Fruit fly (Drosophila melanogaster): ENCODE results near the gene Ripalpha.

Gene Ripalpha

DNA sequence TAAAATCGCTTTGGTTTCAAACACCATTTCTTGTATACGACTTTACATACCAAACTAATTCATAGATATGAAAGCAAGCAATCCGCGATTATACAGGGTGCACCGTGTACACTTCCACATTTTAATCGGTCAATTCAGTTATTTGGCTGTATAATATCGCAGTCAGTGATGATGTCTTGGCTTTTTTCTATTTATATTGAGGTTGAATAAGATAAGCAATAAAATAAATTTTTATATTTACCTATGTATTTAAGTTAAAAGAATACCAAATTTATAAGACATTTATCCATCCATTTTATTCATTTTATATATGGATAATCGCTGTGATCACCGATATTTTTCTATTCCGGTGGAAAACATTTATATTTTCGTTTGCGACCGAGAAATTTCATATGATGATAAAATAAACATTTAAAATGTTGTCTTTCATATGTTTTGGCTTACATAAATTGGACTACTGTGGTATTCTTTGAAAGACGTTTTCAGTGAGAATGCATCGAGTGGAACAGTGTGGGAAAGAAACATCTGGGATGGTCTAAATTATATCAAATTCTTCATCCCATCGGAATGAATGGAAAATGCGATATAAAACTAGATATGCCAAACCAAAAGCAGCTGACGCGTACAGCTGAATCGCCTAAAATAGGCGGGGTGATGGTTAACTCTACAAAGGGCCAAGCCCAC, 26.1 kb upstream of the Ripalpha start, which contains the start of gene CG5708:
TSS of gene CG5708 (minus strand) at position 85 of the 684 bp plus-strand sequence.
- no peak for TF ChIP-seq pan (optimal IDR thresholded peaks at IDR 0.05)
- no peak for TF ChIP-seq EcR (GFP tag; optimal IDR thresholded peaks at IDR 0.05)
- TF ChIP-seq CG8478 (optimal IDR thresholded peaks at IDR 0.05): no peak
- TF ChIP-seq psq (optimal IDR thresholded peaks at IDR 0.05): no peak
- TF ChIP-seq usp (GFP tag; optimal IDR thresholded peaks at IDR 0.05): no peak
- TF ChIP-seq Dll (optimal IDR thresholded peaks at IDR 0.05): no peak

DNA sequence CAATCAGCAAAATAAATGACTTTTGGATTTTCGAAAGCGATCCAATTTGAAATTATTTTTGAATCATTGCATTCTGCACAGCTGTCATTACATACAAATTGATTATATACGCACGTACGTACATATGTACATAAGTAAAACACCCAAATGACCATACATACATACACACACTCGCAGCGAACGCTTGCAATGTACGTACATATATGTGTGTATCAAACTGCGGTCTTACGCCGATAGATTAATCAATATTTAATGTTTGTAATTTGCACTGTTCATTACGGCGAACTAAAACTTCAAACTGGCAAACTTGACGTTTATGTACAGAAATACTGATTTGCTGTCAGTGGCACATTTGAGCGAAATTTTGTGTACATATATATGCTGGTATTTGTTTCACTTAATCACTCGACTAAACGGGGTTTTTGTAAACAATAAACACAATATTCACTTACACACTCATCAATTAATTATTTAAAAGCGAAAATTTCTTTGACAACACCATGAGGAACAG, 25.5 kb upstream of the Ripalpha start:
- TF ChIP-seq pan (optimal IDR thresholded peaks at IDR 0.05) (no peak), psq (optimal IDR thresholded peaks at IDR 0.05) (no peak), usp (GFP tag; optimal IDR thresholded peaks at IDR 0.05) (no peak), Dll (optimal IDR thresholded peaks at IDR 0.05) (no peak), EcR (GFP tag; optimal IDR thresholded peaks at IDR 0.05) (no peak), CG8478 (optimal IDR thresholded peaks at IDR 0.05) (no peak)

DNA sequence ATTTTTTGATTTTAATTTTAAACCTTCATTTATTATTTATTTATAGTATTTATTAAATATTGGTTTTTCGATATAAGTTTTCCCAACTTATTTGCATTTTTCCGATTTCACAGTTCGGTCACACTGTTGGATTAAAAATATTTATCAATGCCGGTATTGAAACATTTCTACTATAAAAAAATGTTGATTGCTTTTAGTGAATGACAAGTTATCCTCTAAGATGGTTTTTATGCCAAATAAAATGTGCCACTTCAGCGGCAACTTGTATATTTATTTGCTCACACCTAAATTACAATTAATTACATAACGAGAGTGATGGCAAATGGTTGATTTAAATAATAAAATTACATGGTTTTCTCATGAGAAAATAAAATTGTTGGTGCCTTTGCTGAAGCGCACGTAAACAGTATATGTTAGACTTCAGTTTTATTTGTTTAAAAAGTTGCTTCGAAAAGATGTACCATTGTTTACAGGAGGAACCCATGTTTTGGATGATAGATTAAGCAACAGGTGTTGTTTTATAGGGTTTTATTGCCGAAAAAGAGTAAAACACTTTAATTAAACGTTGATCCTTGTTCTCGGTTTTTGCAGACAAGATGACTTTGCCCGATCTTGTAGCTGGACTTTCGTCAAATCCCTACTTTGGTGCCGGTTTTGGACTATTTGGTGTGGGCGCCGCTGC, 21.9 kb upstream of the Ripalpha start, which contains the start of gene Bcs1:
TSS of gene Bcs1 (plus strand) at position 108 of the 682 bp plus-strand sequence.
- TF ChIP-seq pan (optimal IDR thresholded peaks at IDR 0.05) (no peak), EcR (GFP tag; optimal IDR thresholded peaks at IDR 0.05) (no peak), CG8478 (optimal IDR thresholded peaks at IDR 0.05) (no peak), Dll (optimal IDR thresholded peaks at IDR 0.05) (no peak), psq (optimal IDR thresholded peaks at IDR 0.05) (no peak), usp (GFP tag; optimal IDR thresholded peaks at IDR 0.05) (no peak)

DNA sequence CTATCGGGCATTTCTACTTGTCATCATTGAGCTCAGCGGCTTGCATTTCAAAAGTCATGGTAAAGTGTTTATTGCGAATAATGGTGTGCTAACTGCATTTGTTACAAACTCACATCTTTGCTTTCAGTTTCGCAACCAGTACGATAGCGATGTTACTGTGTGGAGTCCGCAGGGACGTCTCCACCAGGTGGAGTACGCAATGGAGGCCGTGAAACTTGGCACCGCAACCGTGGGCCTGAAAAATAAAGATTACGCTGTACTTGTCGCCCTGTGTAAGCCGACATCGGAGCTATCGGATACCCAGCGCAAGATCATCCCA, 20.6 kb upstream of the Ripalpha start:
- no peak for TF ChIP-seq pan (optimal IDR thresholded peaks at IDR 0.05)
- no peak for TF ChIP-seq usp (GFP tag; optimal IDR thresholded peaks at IDR 0.05)
- no peak for TF ChIP-seq EcR (GFP tag; optimal IDR thresholded peaks at IDR 0.05)
- TF ChIP-seq Dll (optimal IDR thresholded peaks at IDR 0.05): no peak
- TF ChIP-seq CG8478 (optimal IDR thresholded peaks at IDR 0.05): no peak
- no peak for TF ChIP-seq psq (optimal IDR thresholded peaks at IDR 0.05)

DNA sequence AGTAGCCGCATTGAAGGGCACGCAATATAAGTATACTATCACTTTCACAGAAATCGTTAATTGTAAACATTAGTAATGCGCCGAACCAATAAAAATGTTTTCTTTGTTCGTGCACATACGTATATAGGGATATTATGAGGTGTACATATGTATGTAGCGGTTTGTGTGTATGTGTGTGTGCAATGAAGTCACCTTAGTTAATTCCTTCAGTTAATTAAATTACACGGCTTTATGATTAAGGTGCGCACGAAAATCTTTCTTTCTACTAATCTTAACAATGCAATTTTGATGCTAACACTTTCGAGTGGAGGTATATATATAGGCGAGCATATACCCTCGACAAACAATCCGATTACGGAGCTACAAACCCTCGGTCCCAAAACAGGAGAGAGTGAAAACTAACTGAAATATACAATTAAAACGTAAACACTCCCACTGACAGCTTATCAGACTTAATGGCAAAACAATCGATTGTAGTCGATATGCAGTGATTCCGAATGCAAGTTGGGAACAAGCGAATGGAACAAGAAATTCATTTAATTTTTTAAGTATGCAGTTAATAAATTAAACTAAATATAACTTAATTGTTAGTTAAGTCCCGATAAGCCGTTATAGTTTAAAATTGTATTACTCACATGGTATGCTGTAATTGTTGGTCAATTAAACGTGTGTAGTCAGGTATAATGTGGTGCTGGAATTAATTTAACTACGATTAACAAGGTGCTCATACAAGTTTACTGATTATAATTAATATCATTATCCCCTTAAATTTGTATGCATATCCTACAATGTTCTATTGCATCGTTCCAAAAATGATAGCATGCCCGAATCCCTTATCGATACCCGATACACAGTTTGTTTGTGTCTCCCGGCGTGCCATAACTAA, 20.0 kb upstream of the Ripalpha start, which contains the start of the genes Npc1a and Prosalpha6:
TSS of gene Npc1a (minus strand) at position 716 of the 886 bp plus-strand sequence.
TSS of gene Prosalpha6 (plus strand) at position 851 of the 886 bp plus-strand sequence.
- TF ChIP-seq pan (optimal IDR thresholded peaks at IDR 0.05) (no peak), EcR (GFP tag; optimal IDR thresholded peaks at IDR 0.05) (no peak), psq (optimal IDR thresholded peaks at IDR 0.05) (no peak), CG8478 (optimal IDR thresholded peaks at IDR 0.05) (no peak), Dll (optimal IDR thresholded peaks at IDR 0.05) (no peak), usp (GFP tag; optimal IDR thresholded peaks at IDR 0.05) (no peak)

DNA sequence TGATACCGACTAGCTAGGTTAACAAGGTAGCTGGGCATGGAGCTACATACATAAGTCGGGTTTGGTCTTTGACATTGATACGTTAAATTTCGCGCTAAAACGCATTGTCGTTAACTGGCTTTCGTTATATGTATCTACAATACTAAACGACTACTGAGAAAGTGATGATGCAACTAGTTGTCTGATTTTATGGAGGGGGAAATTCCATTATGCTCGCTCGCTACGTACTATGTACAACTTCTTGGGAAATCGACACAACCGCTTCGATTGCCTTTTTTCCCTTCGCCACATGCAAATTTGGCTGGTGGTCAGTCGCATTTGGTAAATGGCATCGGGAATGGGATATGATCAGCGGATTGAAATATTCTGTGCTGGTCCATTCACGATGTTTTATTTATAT, 19.2 kb upstream of the Ripalpha start:
- TF ChIP-seq EcR (GFP tag; optimal IDR thresholded peaks at IDR 0.05) (no peak), Dll (optimal IDR thresholded peaks at IDR 0.05) (no peak), psq (optimal IDR thresholded peaks at IDR 0.05) (no peak), CG8478 (optimal IDR thresholded peaks at IDR 0.05) (no peak), usp (GFP tag; optimal IDR thresholded peaks at IDR 0.05) (no peak), pan (optimal IDR thresholded peaks at IDR 0.05) (no peak)

DNA sequence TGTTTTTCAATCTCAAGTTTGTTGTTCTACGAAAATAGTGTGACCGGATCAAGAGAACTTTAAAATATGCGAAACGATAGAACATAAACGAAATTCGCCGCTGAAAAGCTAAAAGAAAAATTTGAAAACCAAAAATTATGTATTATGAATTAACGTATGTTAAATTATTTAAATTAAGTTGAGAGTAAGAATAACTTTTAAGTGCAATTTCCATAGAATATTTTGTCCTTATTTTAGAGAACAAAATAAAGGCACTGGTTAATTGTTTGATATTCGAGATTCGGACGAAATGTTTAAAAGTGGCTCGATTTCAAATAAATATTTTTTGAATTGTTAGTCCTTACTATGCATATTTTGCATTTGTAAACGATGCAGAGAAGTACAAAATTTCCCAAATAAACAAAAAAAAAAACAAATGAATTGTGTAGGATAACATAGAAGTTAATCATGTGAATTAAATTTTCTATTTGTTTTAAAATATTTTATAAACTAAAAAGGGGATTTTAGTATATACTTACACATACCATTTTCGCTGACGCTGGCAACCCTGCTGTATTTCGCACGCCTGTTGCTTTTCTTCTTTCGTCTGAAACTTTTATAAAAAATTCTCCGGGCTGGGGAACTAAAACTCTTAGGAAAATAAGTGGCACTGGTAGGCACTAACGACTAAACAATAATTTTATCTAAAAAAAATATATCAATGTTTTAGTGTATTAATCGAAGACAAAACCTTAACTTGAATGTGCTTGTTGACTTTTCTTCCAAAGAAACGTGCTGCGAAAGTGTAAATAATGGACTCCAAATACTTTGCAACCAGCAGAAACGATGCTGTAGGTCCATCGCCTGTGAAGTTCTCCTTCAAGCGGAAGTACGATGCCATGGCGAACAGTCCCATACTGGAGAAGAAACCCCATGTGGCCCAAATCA, 10.1 kb upstream of the Ripalpha start, which contains the start of the genes CG5727 and ath:
TSS of gene CG5727 (minus strand) at position 51 of the 927 bp plus-strand sequence.
TSS of gene ath (plus strand) at position 513 of the 927 bp plus-strand sequence.
- no peak for TF ChIP-seq Dll (optimal IDR thresholded peaks at IDR 0.05)
- TF ChIP-seq usp (GFP tag; optimal IDR thresholded peaks at IDR 0.05): no peak
- no peak for TF ChIP-seq EcR (GFP tag; optimal IDR thresholded peaks at IDR 0.05)
- no peak for TF ChIP-seq CG8478 (optimal IDR thresholded peaks at IDR 0.05)
- no peak for TF ChIP-seq psq (optimal IDR thresholded peaks at IDR 0.05)
- no peak for TF ChIP-seq pan (optimal IDR thresholded peaks at IDR 0.05)

DNA sequence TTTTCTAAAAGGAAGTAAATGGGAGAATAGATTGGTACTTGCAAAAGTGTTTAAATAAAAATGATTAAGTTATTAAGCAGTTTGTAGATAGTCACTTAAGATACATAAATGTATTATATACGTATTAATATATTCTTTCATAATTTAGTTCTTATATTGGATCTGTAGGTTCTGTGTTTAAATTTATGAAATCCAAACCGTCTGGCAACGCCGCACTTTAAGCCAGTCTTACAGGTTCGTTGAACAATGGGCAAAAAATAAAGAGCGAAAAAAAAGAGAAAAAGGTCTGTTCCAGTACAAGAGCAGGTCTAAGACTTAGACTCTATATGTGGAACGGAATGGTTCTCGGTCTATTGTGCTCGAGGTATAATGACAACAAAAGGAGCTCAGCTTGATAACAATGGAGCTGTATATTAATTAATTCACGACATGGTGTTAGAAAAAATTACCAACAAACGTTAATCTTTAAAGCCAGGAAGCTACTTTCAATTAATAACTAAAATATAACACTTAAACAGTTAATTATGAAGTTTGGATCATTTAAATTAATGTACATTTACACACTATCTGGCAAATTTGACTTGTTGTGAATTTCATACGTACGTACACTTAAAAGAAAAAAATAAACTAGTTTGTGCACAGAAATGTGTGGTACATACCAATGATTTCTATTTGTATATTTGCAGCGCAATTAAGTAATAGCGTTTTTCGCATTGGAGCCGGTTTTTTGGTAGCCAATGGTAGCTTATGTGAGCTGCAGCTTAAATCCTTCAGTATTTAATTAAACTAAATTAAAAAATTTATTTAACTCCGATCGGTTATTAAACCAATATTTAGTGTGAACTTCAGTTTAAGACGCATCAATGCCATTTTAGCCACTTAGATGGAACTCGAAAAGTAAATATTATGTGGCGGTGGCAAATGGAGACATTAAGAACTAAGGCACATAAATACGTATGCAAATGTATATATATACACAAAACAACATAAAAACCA, 8.3 kb upstream of the Ripalpha start, which contains the start of gene CG5731:
TSS of gene CG5731 (minus strand) at position 946 of the 996 bp plus-strand sequence.
- TF ChIP-seq psq (optimal IDR thresholded peaks at IDR 0.05): no peak

DNA sequence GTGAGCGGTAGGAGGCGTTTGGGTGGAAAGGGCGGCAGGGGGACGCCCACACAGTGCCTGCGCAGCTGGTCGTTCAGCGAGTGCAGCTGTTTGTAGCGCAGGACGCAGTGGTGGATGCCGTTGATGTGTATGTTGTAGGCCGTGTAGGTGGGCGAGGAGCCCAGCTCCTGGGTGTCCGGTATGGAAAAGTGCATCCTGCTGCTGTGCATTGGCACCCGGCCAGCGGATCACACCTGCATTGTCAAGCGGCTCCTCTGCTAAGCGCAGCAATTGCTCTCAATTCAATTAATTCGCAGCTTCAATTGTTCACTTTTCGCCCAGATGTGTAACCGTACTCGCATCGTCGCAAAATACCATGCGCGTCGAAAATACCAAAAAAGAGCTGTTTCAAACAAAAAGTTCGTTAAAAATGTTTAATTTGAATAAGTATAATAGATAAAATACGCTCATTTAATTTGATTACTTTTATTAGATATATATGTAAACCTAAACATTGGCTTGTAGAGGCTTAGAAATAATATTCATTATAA, 5.9 kb upstream of the Ripalpha start, which contains the start of gene Snx17:
TSS of gene Snx17 (minus strand) at position 329 of the 530 bp plus-strand sequence.
- no peak for TF ChIP-seq usp (GFP tag; optimal IDR thresholded peaks at IDR 0.05)
- no peak for TF ChIP-seq psq (optimal IDR thresholded peaks at IDR 0.05)
- TF ChIP-seq CG8478 (optimal IDR thresholded peaks at IDR 0.05): no peak
- no peak for TF ChIP-seq pan (optimal IDR thresholded peaks at IDR 0.05)
- no peak for TF ChIP-seq Dll (optimal IDR thresholded peaks at IDR 0.05)
- no peak for TF ChIP-seq EcR (GFP tag; optimal IDR thresholded peaks at IDR 0.05)
